Worm (Caenorhabditis elegans): ENCODE data around the gene F54D1.6.

F54D1.6 gene

ce11 chrIV:11329269-11329668, 41.7 kb downstream of the F54D1.6 start, which contains the start of gene leo-1:
TSS of gene leo-1 (minus strand) at chrIV:11329369.
- no peak for TF ChIP-seq aly-1 (tag; optimal IDR thresholded peaks at IDR 0.05)

DNA sequence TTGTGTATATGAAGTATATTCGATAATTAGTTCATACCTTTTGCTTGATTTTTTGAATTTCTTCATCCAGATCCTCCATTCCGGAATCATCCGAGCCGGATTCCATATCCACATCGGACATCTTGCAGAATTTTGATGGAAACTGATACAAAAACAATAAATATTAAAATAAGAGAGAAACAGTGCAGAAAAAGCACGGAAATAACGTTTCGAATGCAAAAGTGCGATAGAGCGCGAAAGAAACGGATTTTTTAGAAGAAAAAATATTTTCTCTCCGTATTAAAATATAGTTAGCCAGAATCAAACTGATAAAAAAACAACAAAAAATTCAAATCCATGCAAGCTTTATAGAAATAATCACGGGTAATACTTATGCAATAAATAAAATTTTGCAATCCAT, 45.1 kb downstream of the F54D1.6 start, which contains the start of gene sart-3:
TSS of gene sart-3 (minus strand) at position 219 of the 400 bp plus-strand sequence.
- TF ChIP-seq B0310.2 (tag; optimal IDR thresholded peaks at IDR 0.05) (no peak), ceh-13 (GFP tag; optimal IDR thresholded peaks at IDR 0.05) (no peak)

DNA sequence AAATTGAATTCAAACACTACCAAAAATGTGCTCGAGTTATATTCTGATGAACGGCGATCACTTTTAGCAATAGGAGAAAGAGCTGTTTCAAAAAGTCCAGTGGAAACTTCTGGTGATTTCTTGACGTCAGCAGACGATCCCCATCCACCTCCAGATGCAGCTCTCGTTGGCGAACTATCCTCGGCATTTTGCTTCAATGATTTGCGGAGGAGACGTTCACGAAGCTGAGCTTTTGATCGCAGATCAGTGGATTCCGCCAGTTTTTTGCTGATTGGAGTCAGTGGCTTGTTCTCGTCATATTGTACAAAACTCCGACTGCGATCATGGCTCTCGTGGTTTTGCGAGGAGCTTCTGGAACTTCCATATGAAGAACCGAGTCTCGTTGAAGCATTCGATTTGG, 48.6 kb downstream of the F54D1.6 start:
- TF ChIP-seq B0310.2 (tag; optimal IDR thresholded peaks at IDR 0.05) (no peak), pes-1 (GFP tag; IDR thresholded peaks at IDR 0.05) (no peak), scrt-1 (GFP tag; IDR thresholded peaks at IDR 0.05) (no peak), hmg-4 (GFP tag; optimal IDR thresholded peaks at IDR 0.05) (no peak), ets-7 (tag; optimal IDR thresholded peaks at IDR 0.05) (no peak), aly-1 (tag; optimal IDR thresholded peaks at IDR 0.05) (no peak), F13C5.2 (tag; optimal IDR thresholded peaks at IDR 0.05) (no peak), flt-1 (GFP tag; IDR thresholded peaks at IDR 0.05) (no peak), sea-1 (GFP tag; conservative IDR thresholded peaks at IDR 0.05) (no peak)

ce11 chrIV:11337021-11337420, 49.4 kb downstream of the F54D1.6 start, which contains the start of gene F54E12.2:
TSS of gene F54E12.2 (minus strand) at chrIV:11337184.
- no peak for TF ChIP-seq aly-1 (tag; optimal IDR thresholded peaks at IDR 0.05)
- TF ChIP-seq tra-4 (tag; optimal IDR thresholded peaks at IDR 0.05) = no peak
- TF ChIP-seq flt-1 (GFP tag; IDR thresholded peaks at IDR 0.05) = no peak
- no peak for TF ChIP-seq hmg-4 (GFP tag; optimal IDR thresholded peaks at IDR 0.05)
- no peak for TF ChIP-seq hnd-1 (tag; optimal IDR thresholded peaks at IDR 0.05)
- TF ChIP-seq sea-1 (GFP tag; conservative IDR thresholded peaks at IDR 0.05) = no peak
- no peak for TF ChIP-seq tbx-11 (GFP tag; IDR thresholded peaks at IDR 0.05)
- no peak for TF ChIP-seq tbx-37 (GFP tag; conservative IDR thresholded peaks at IDR 0.05)
- TF ChIP-seq scrt-1 (GFP tag; IDR thresholded peaks at IDR 0.05) = no peak
- TF ChIP-seq hmbx-1 (tag; optimal IDR thresholded peaks at IDR 0.05) = no peak
- no peak for TF ChIP-seq ceh-36 (tag; optimal IDR thresholded peaks at IDR 0.05)
- no peak for TF ChIP-seq pes-1 (GFP tag; IDR thresholded peaks at IDR 0.05)
- no peak for TF ChIP-seq ceh-13 (GFP tag; optimal IDR thresholded peaks at IDR 0.05)
- no peak for TF ChIP-seq ama-1 (optimal IDR thresholded peaks at IDR 0.05)
- no peak for TF ChIP-seq B0310.2 (tag; optimal IDR thresholded peaks at IDR 0.05)
- TF ChIP-seq ets-7 (tag; optimal IDR thresholded peaks at IDR 0.05) = no peak

ce11 chrIV:11340735-11341443, 53.3 kb downstream of the F54D1.6 start:
- no peak for TF ChIP-seq aly-1 (tag; optimal IDR thresholded peaks at IDR 0.05)
- TF ChIP-seq ceh-13 (GFP tag; optimal IDR thresholded peaks at IDR 0.05) = no peak
- TF ChIP-seq tra-4 (tag; optimal IDR thresholded peaks at IDR 0.05) = no peak
- TF ChIP-seq sea-1 (GFP tag; conservative IDR thresholded peaks at IDR 0.05) = 0 out of 2 replicates have a peak, but pooled peaks have one; percentile 18
- no peak for TF ChIP-seq hmg-4 (GFP tag; optimal IDR thresholded peaks at IDR 0.05)

ce11 chrIV:11344288-11344687, 56.7 kb downstream of the F54D1.6 start:
- TF ChIP-seq ets-7 (tag; optimal IDR thresholded peaks at IDR 0.05) = no peak
- no peak for TF ChIP-seq hmbx-1 (tag; optimal IDR thresholded peaks at IDR 0.05)
- no peak for TF ChIP-seq tbx-37 (GFP tag; conservative IDR thresholded peaks at IDR 0.05)
- TF ChIP-seq F13C5.2 (tag; optimal IDR thresholded peaks at IDR 0.05) = no peak
- TF ChIP-seq hmg-4 (GFP tag; optimal IDR thresholded peaks at IDR 0.05) = no peak
- TF ChIP-seq flt-1 (GFP tag; IDR thresholded peaks at IDR 0.05) = no peak
- no peak for TF ChIP-seq sea-1 (GFP tag; conservative IDR thresholded peaks at IDR 0.05)
- no peak for TF ChIP-seq pes-1 (GFP tag; IDR thresholded peaks at IDR 0.05)
- no peak for TF ChIP-seq ceh-13 (GFP tag; optimal IDR thresholded peaks at IDR 0.05)
- no peak for TF ChIP-seq aly-1 (tag; optimal IDR thresholded peaks at IDR 0.05)
- no peak for TF ChIP-seq scrt-1 (GFP tag; IDR thresholded peaks at IDR 0.05)
- TF ChIP-seq tra-4 (tag; optimal IDR thresholded peaks at IDR 0.05) = no peak
